Worm (Caenorhabditis elegans) whole organism, young adult: ENCODE measurements around the gene K07E8.6.

Source experiments
- B0336.3 ChIP-seq: fragments of 200-800 bp; sonication (Bioruptor generic); IDR thresholded peaks from 2 replicates; pipeline ENCODE4 v1.3.6; 2022; ENCODE audit warnings: missing genetic modification characterization, missing compliant biosample characterization
- F10E7.11 ChIP-seq: sonication (generic microtip); optimal IDR thresholded peaks from 2 replicates; lab custom pipeline; 2017; ENCODE audit warnings: mild to moderate bottlenecking, missing genetic modification characterization, moderate library complexity, missing compliant biosample characterization
- F52B5.7 ChIP-seq: sonication (generic microtip); optimal IDR thresholded peaks from 2 replicates; lab custom pipeline; 2016; ENCODE audit warnings: mild to moderate bottlenecking, missing genetic modification characterization, missing compliant biosample characterization
- K11D2.4 ChIP-seq: fragments of 200-800 bp; sonication (Bioruptor generic); IDR thresholded peaks from 2 replicates; pipeline ENCODE4 v1.3.6; 2022; ENCODE audit warnings: missing genetic modification reagents, missing genetic modification characterization, missing compliant biosample characterization
- K12H6.12 ChIP-seq: fragments of 200-800 bp; sonication (Bioruptor generic); optimal IDR thresholded peaks from 2 replicates; lab custom pipeline; 2018; ENCODE audit warnings: mild to moderate bottlenecking, missing genetic modification characterization, missing compliant biosample characterization
- Y53F4B.3 ChIP-seq: fragments of 200-800 bp; sonication (Bioruptor generic); IDR thresholded peaks from 2 replicates; pipeline ENCODE4 v1.3.6; 2022; ENCODE audit warnings: missing genetic modification reagents, missing genetic modification characterization, missing compliant biosample characterization
- Y53G8AR.9 ChIP-seq: fragments of 200-800 bp; sonication (Bioruptor generic); conservative IDR thresholded peaks from 2 replicates; pipeline ENCODE4 v1.3.6; 2022; ENCODE audit warnings: missing genetic modification reagents, missing genetic modification characterization, missing compliant biosample characterization
- Y56A3A.18 ChIP-seq: fragments of 200-800 bp; sonication (Bioruptor generic); IDR thresholded peaks from 2 replicates; pipeline ENCODE4 v1.3.6; 2022; ENCODE audit warnings: missing genetic modification reagents, missing genetic modification characterization, missing compliant biosample characterization
- Y95B8A.8 ChIP-seq: fragments of 200-800 bp; sonication (Bioruptor generic); IDR thresholded peaks from 2 replicates; pipeline ENCODE4 v1.3.6; 2022; ENCODE audit warnings: missing genetic modification reagents, missing genetic modification characterization, missing compliant biosample characterization
- ZK185.1 ChIP-seq: sonication (generic microtip); optimal IDR thresholded peaks from 2 replicates; lab custom pipeline; 2016; ENCODE audit warnings: mild to moderate bottlenecking, missing genetic modification characterization, missing compliant biosample characterization; ENCODE audit not compliant: poor library complexity, severe bottlenecking
- athp-1 ChIP-seq: sonication (generic microtip); optimal IDR thresholded peaks from 2 replicates; lab custom pipeline; 2017; ENCODE audit warnings: mild to moderate bottlenecking, missing genetic modification characterization, missing compliant biosample characterization
- ccch-3 ChIP-seq: fragments of 200-800 bp; sonication (Bioruptor generic); optimal IDR thresholded peaks from 2 replicates; lab custom pipeline; 2018; ENCODE audit warnings: mild to moderate bottlenecking, missing genetic modification characterization, missing compliant biosample characterization
- cebp-1 ChIP-seq, 2 experiments: fragments of 200-800 bp in 1 of 2; sonication (Bioruptor generic) in 1 of 2; sonication (generic microtip) in 1 of 2; IDR thresholded peaks in 1 of 2; optimal IDR thresholded peaks in 1 of 2; 2 replicates each; pipeline versions ENCODE4 v1.3.6 to Lab custom; 2017 to 2022; ENCODE audit warnings: missing compliant biosample characterization in 2 of 2, missing genetic modification characterization in 2 of 2, mild to moderate bottlenecking in 1 of 2, missing genetic modification reagents in 1 of 2, moderate library complexity in 1 of 2
- cebp-2 ChIP-seq: fragments of 200-800 bp; sonication (Bioruptor generic); IDR thresholded peaks from 2 replicates; pipeline ENCODE4 v1.3.6; 2022; ENCODE audit warnings: missing genetic modification characterization, missing compliant biosample characterization
- ceh-40 ChIP-seq: fragments of 200-800 bp; sonication (Bioruptor generic); IDR thresholded peaks from 2 replicates; pipeline ENCODE4 v1.3.6; 2022; ENCODE audit warnings: missing genetic modification characterization, missing compliant biosample characterization
- chd-7 ChIP-seq: sonication (generic microtip); optimal IDR thresholded peaks from 2 replicates; lab custom pipeline; 2016; ENCODE audit warnings: mild to moderate bottlenecking, missing genetic modification characterization, moderate library complexity, missing compliant biosample characterization
- dox-1 ChIP-seq: fragments of 200-800 bp; sonication (Bioruptor generic); IDR thresholded peaks from 2 replicates; pipeline ENCODE4 v1.3.6; 2022; ENCODE audit warnings: missing genetic modification reagents, missing genetic modification characterization, missing compliant biosample characterization
- dpl-1 ChIP-seq: fragments of 150-350 bp; optimal IDR thresholded peaks from 2 replicates; lab custom pipeline; 2014; ENCODE audit warnings: missing biosample characterization, missing genetic modification reagents, missing genetic modification characterization
- ets-4 ChIP-seq: fragments of 200-800 bp; sonication (Bioruptor generic); optimal IDR thresholded peaks from 2 replicates; lab custom pipeline; 2018; ENCODE audit warnings: mild to moderate bottlenecking, missing genetic modification characterization, missing compliant biosample characterization
- him-1 ChIP-seq: sonication (generic microtip); optimal IDR thresholded peaks from 2 replicates; lab custom pipeline; 2016; ENCODE audit warnings: missing genotype, missing genetic modification reagents, missing genetic modification characterization, missing compliant biosample characterization
- hmg-1.2 ChIP-seq: fragments of 200-800 bp; sonication (Bioruptor generic); IDR thresholded peaks from 2 replicates; pipeline ENCODE4 v1.3.6; 2022; ENCODE audit warnings: missing genetic modification reagents, missing genetic modification characterization, missing compliant biosample characterization
- madf-10 ChIP-seq: sonication (generic microtip); optimal IDR thresholded peaks from 2 replicates; lab custom pipeline; 2016; ENCODE audit warnings: mild to moderate bottlenecking, missing genetic modification characterization, missing compliant biosample characterization
- madf-3 ChIP-seq: fragments of 200-800 bp; sonication (Bioruptor generic); IDR thresholded peaks from 2 replicates; pipeline ENCODE4 v1.3.6; 2022; ENCODE audit warnings: missing genetic modification reagents, missing genetic modification characterization, missing compliant biosample characterization
- madf-8 ChIP-seq: fragments of 200-800 bp; sonication (Bioruptor generic); conservative IDR thresholded peaks from 2 replicates; pipeline ENCODE4 v1.3.6; 2022; ENCODE audit warnings: missing genetic modification reagents, missing genetic modification characterization, missing compliant biosample characterization
- mcd-1 ChIP-seq: fragments of 200-800 bp; sonication (Bioruptor generic); IDR thresholded peaks from 2 replicates; pipeline ENCODE4 v1.3.6; 2022; ENCODE audit warnings: missing genetic modification reagents, missing genetic modification characterization, missing compliant biosample characterization
- nfyb-1 ChIP-seq: fragments of 200-800 bp; sonication (Bioruptor generic); IDR thresholded peaks from 2 replicates; pipeline ENCODE4 v1.3.6; 2022; ENCODE audit warnings: missing genetic modification reagents, missing genetic modification characterization, missing compliant biosample characterization
- nhr-27 ChIP-seq: fragments of 200-800 bp; sonication (Bioruptor generic); optimal IDR thresholded peaks from 2 replicates; lab custom pipeline; 2018; ENCODE audit warnings: mild to moderate bottlenecking, missing genetic modification characterization, moderate library complexity, missing compliant biosample characterization
- nhr-90 ChIP-seq: sonication (generic microtip); optimal IDR thresholded peaks from 2 replicates; lab custom pipeline; 2016; ENCODE audit warnings: missing genotype, mild to moderate bottlenecking, missing genetic modification characterization, missing compliant biosample characterization
- pbrm-1 ChIP-seq: fragments of 200-800 bp; sonication (Bioruptor generic); IDR thresholded peaks from 2 replicates; pipeline ENCODE4 v1.3.6; 2022; ENCODE audit warnings: missing genetic modification reagents, missing genetic modification characterization, missing compliant biosample characterization
- rcor-1 ChIP-seq: fragments of 200-800 bp; sonication (Bioruptor generic); IDR thresholded peaks from 2 replicates; pipeline ENCODE4 v1.3.6; 2022; ENCODE audit warnings: missing genetic modification reagents, missing genetic modification characterization, missing compliant biosample characterization
- repo-1 ChIP-seq: sonication (generic microtip); optimal IDR thresholded peaks from 2 replicates; lab custom pipeline; 2017; ENCODE audit warnings: mild to moderate bottlenecking, missing genetic modification characterization, missing compliant biosample characterization
- snpc-3.4 ChIP-seq: sonication (generic microtip); optimal IDR thresholded peaks from 2 replicates; lab custom pipeline; 2017; ENCODE audit warnings: missing genetic modification characterization, mild to moderate bottlenecking, missing compliant biosample characterization, antibody characterized with exemption, moderate library complexity, missing genotype, missing genetic modification reagents
- unc-62 ChIP-seq: fragments of 150-350 bp; optimal IDR thresholded peaks from 2 replicates; lab custom pipeline; 2014; ENCODE audit warnings: missing biosample characterization, missing genetic modification reagents, missing genetic modification characterization
- zim-3 ChIP-seq: sonication (generic microtip); optimal IDR thresholded peaks from 2 replicates; lab custom pipeline; 2017; ENCODE audit warnings: mild to moderate bottlenecking, missing genetic modification characterization, moderate library complexity, missing compliant biosample characterization
- ztf-26 ChIP-seq: sonication (generic microtip); optimal IDR thresholded peaks from 2 replicates; lab custom pipeline; 2017; ENCODE audit warnings: missing genetic modification characterization, missing compliant biosample characterization

The K07E8.6 gene

ce11 chrII:639467-639866 is at the start of gene K07E8.6:
TSS of gene K07E8.6 (minus strand) at chrII:639567.
- TF ChIP-seq Y53G8AR.9 (GFP tag; lab: Robert Waterston, UW) (no peak), pbrm-1 (GFP tag; lab: Robert Waterston, UW) (no peak), ccch-3 (GFP tag; lab: Kevin White, UChicago) (no peak), ztf-26 (no peak), madf-3 (GFP tag; lab: Robert Waterston, UW) (no peak), ets-4 (GFP tag; lab: Kevin White, UChicago) (no peak), Y56A3A.18 (GFP tag; lab: Robert Waterston, UW) (no peak), unc-62 (no peak), ceh-40 (GFP tag; lab: Robert Waterston, UW) (no peak)

DNA sequence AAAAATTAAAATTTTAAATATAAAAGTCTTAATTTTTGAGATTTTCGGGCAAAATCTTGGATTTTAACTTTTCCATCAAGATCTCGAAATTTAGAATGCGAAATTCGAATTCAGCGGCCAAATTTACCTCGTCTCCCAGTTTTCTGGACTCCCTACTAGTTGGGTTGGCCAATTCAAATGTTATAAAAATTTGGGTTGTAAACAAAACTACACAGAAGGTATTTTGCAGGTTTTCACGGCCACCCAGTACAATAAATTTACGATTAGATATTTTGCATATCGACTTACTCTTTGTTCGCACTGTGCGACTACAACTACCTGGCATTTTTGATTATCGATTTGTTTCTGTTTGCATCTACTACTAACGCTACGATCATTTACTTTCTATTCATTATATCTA is 45.4 kb upstream of the K07E8.6 start, which contains the start of gene T02H6.5:
Gene T02H6.5 (plus strand): TSS at position 301 of the 400 bp plus-strand sequence.
- TF ChIP-seq snpc-3.4 (tag; lab: Kevin White, UChicago) (no peak), nfyb-1 (GFP tag; lab: Robert Waterston, UW) (no peak), F10E7.11 (tag; lab: Kevin White, UChicago) (no peak), athp-1 (no peak), chd-7 (tag; lab: Kevin White, UChicago) (no peak), hmg-1.2 (GFP tag; lab: Robert Waterston, UW) (no peak), cebp-2 (GFP tag; lab: Robert Waterston, UW) (no peak), rcor-1 (GFP tag; lab: Robert Waterston, UW) (no peak), him-1 (tag; lab: Kevin White, UChicago) (no peak), Y53F4B.3 (GFP tag; lab: Robert Waterston, UW) (no peak), repo-1 (tag; lab: Kevin White, UChicago) (no peak), madf-3 (GFP tag; lab: Robert Waterston, UW) (no peak), K11D2.4 (GFP tag; lab: Robert Waterston, UW) (no peak)

- TF ChIP-seq mcd-1 (GFP tag; lab: Robert Waterston, UW) (no peak), hmg-1.2 (GFP tag; lab: Robert Waterston, UW) (no peak), unc-62 (no peak), Y95B8A.8 (no peak), ZK185.1 (tag; lab: Kevin White, UChicago) (no peak), zim-3 (tag; lab: Kevin White, UChicago) (no peak), nhr-27 (tag; lab: Kevin White, UChicago) (no peak), dox-1 (GFP tag; lab: Robert Waterston, UW) (no peak), B0336.3 (GFP tag; lab: Robert Waterston, UW) (no peak), madf-8 (GFP tag; lab: Robert Waterston, UW) (no peak), K12H6.12 (tag; lab: Kevin White, UChicago) (no peak), F52B5.7 (tag; lab: Kevin White, UChicago) (no peak), nhr-90 (tag; lab: Kevin White, UChicago) (no peak), cebp-1 (GFP tag; IDR thresholded peaks at IDR 0.05; lab: Robert Waterston, UW) (no peak), cebp-1 (tag; optimal IDR thresholded peaks at IDR 0.05; lab: Kevin White, UChicago) (no peak), dpl-1 (no peak), K11D2.4 (GFP tag; lab: Robert Waterston, UW) (no peak), madf-10 (tag; lab: Kevin White, UChicago) (no peak)
Measured at ce11 chrII:683467-683866, 44.1 kb upstream of the K07E8.6 start, which contains the start of gene T02H6.6. TSS of gene T02H6.6 (plus strand) at chrII:683767.
